Fruit fly (Drosophila melanogaster): ENCODE results near the gene BigH1.

DNA sequence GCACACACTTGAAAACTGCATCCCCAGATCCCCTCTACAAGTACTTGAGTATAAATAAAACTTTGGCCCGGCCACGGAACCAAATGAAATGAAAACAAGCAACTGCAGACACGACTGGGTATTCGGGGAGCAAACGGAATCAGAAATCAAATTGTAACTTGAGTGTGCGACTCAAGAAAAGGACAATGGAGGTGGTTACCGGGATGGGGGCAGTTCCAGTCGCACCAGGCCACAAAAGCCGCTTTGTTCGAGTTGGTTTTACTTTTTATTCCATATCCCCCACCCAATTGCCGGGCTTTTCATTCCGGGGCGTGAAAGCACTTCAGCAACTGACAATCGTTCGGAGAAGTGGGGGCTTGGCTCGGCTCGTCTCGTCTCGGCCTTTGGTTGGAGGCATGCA is 14.6 kb downstream of the BigH1 start:
- TF ChIP-seq usp (GFP tag; optimal IDR thresholded peaks at IDR 0.05) (no peak), psq (optimal IDR thresholded peaks at IDR 0.05) (no peak)
